Fruit fly (Drosophila melanogaster) whole organism, prepupa: ENCODE results near the gene emc.

Experiments used
- Blimp-1 ChIP-seq: fragments of 200-800 bp; sonication (Bioruptor generic); optimal IDR thresholded peaks from 3 replicates; lab custom pipeline; 2017; ENCODE audit warnings: missing biosample characterization, missing genetic modification characterization, mild to moderate bottlenecking, moderate library complexity, missing genetic modification reagents
- CG10631 ChIP-seq: fragments of 200-800 bp; sonication (Bioruptor generic); optimal IDR thresholded peaks from 2 replicates; lab custom pipeline; 2016; ENCODE audit warnings: missing biosample characterization, missing genetic modification characterization
- CG11294 ChIP-seq: fragments of 200-800 bp; sonication (Bioruptor generic); IDR thresholded peaks from 2 replicates; pipeline ENCODE4 v1.3.6; 2022; ENCODE audit warnings: missing biosample characterization, missing genetic modification characterization
- CG15336 ChIP-seq: fragments of 200-800 bp; sonication (Bioruptor generic); IDR thresholded peaks from 2 replicates; pipeline ENCODE4 v1.3.6; 2022; ENCODE audit warnings: missing biosample characterization, missing genetic modification characterization
- CG1621 ChIP-seq: fragments of 200-800 bp; sonication (Bioruptor generic); optimal IDR thresholded peaks from 3 replicates; lab custom pipeline; 2018; ENCODE audit warnings: missing biosample characterization, mild to moderate bottlenecking, missing genetic modification characterization
- CG16779 ChIP-seq: fragments of 200-800 bp; sonication (Bioruptor generic); optimal IDR thresholded peaks from 3 replicates; lab custom pipeline; 2017; ENCODE audit warnings: missing biosample characterization, mild to moderate bottlenecking, missing genetic modification characterization
- CG3032 ChIP-seq: fragments of 200-800 bp; optimal IDR thresholded peaks from 2 replicates; lab custom pipeline; 2019; ENCODE audit warnings: missing biosample characterization, mild to moderate bottlenecking, missing genetic modification characterization, moderate library complexity
- CG31627 ChIP-seq: fragments of 200-800 bp; sonication (Bioruptor generic); optimal IDR thresholded peaks from 3 replicates; lab custom pipeline; 2016; ENCODE audit warnings: missing biosample characterization, missing genetic modification characterization
- CG32006 ChIP-seq: fragments of 200-800 bp; sonication (Bioruptor generic); optimal IDR thresholded peaks from 3 replicates; lab custom pipeline; 2017; ENCODE audit warnings: missing biosample characterization, mild to moderate bottlenecking, missing genetic modification characterization
- CG3919 ChIP-seq: fragments of 200-800 bp; sonication (Bioruptor generic); optimal IDR thresholded peaks from 3 replicates; lab custom pipeline; 2016; ENCODE audit warnings: missing biosample characterization, missing genetic modification characterization
- CG4318 ChIP-seq: fragments of 200-800 bp; sonication (Bioruptor generic); optimal IDR thresholded peaks from 3 replicates; lab custom pipeline; 2017; ENCODE audit warnings: missing biosample characterization, mild to moderate bottlenecking, missing genetic modification characterization
- CG6163 ChIP-seq: fragments of 200-800 bp; sonication (Bioruptor generic); IDR thresholded peaks from 3 replicates; pipeline ENCODE4 v1.3.6; 2022; ENCODE audit warnings: missing biosample characterization, missing genetic modification characterization
- CG6276 ChIP-seq: fragments of 200-800 bp; sonication (Bioruptor generic); optimal IDR thresholded peaks from 2 replicates; lab custom pipeline; 2017; ENCODE audit warnings: missing biosample characterization, mild to moderate bottlenecking, missing genetic modification characterization
- CG6808 ChIP-seq: fragments of 200-800 bp; sonication (Bioruptor generic); optimal IDR thresholded peaks from 3 replicates; lab custom pipeline; 2017; ENCODE audit warnings: missing biosample characterization, missing genetic modification characterization, mild to moderate bottlenecking, moderate library complexity, missing genetic modification reagents
- CG6854 ChIP-seq: fragments of 200-800 bp; sonication (Bioruptor generic); optimal IDR thresholded peaks from 2 replicates; lab custom pipeline; 2017; ENCODE audit warnings: missing biosample characterization, mild to moderate bottlenecking, missing genetic modification characterization
- CG7368 ChIP-seq: fragments of 200-800 bp; sonication (Bioruptor generic); optimal IDR thresholded peaks from 3 replicates; lab custom pipeline; 2016; ENCODE audit warnings: missing biosample characterization, missing genetic modification characterization
- CG8119 ChIP-seq: fragments of 200-800 bp; sonication (Bioruptor generic); IDR thresholded peaks from 3 replicates; pipeline ENCODE4 v1.3.6; 2022; ENCODE audit warnings: missing biosample characterization, missing genetic modification characterization
- CG8319 ChIP-seq: fragments of 200-800 bp; sonication (Bioruptor generic); optimal IDR thresholded peaks from 3 replicates; lab custom pipeline; 2016; ENCODE audit warnings: missing biosample characterization, missing genetic modification characterization
- CG8632 ChIP-seq: fragments of 200-800 bp; sonication (Bioruptor generic); optimal IDR thresholded peaks from 3 replicates; lab custom pipeline; 2016; ENCODE audit warnings: missing biosample characterization, missing genetic modification characterization
- Eip75B ChIP-seq: fragments of 200-800 bp; sonication (Bioruptor generic); optimal IDR thresholded peaks from 3 replicates; lab custom pipeline; 2016; ENCODE audit warnings: missing biosample characterization, missing genetic modification characterization
- Eip78C ChIP-seq: fragments of 200-800 bp; sonication (Bioruptor generic); peaks from one replicate; lab custom pipeline; 2016; ENCODE audit warnings: missing biosample characterization, missing genetic modification characterization
- Eip93F ChIP-seq: fragments of 200-800 bp; sonication (Bioruptor generic); optimal IDR thresholded peaks from 2 replicates; lab custom pipeline; 2016; ENCODE audit warnings: missing biosample characterization, mild to moderate bottlenecking, missing genetic modification characterization
- Ets21C ChIP-seq: fragments of 200-800 bp; sonication (Bioruptor generic); optimal IDR thresholded peaks from 3 replicates; lab custom pipeline; 2016; ENCODE audit warnings: missing biosample characterization, missing genetic modification characterization
- Ets96B ChIP-seq: fragments of 200-800 bp; optimal IDR thresholded peaks from 2 replicates; lab custom pipeline; 2019; ENCODE audit warnings: missing biosample characterization, mild to moderate bottlenecking, missing genetic modification characterization, moderate library complexity
- Gug ChIP-seq: fragments of 200-800 bp; sonication (Bioruptor generic); IDR thresholded peaks from 2 replicates; pipeline ENCODE4 v1.3.6; 2022; ENCODE audit warnings: missing biosample characterization, missing genetic modification characterization
- Hr38 ChIP-seq: sonication (Bioruptor generic); optimal IDR thresholded peaks from 2 replicates; lab custom pipeline; 2016; ENCODE audit warnings: missing biosample characterization, missing genetic modification characterization
- Hr39 ChIP-seq: fragments of 200-800 bp; sonication (Bioruptor generic); optimal IDR thresholded peaks from 2 replicates; lab custom pipeline; 2016; ENCODE audit warnings: missing biosample characterization, missing genetic modification characterization
- Hr4 ChIP-seq: fragments of 200-800 bp; sonication (Bioruptor generic); optimal IDR thresholded peaks from 3 replicates; lab custom pipeline; 2016; ENCODE audit warnings: missing biosample characterization, missing genetic modification characterization
- Lpt ChIP-seq: fragments of 200-800 bp; sonication (Bioruptor generic); optimal IDR thresholded peaks from 3 replicates; lab custom pipeline; 2016; ENCODE audit warnings: missing biosample characterization, missing genetic modification characterization
- OdsH ChIP-seq: fragments of 200-800 bp; sonication (Bioruptor generic); optimal IDR thresholded peaks from 3 replicates; lab custom pipeline; 2016; ENCODE audit warnings: missing biosample characterization, missing genetic modification characterization
- Smox ChIP-seq: fragments of 200-800 bp; sonication (Bioruptor generic); optimal IDR thresholded peaks from 3 replicates; lab custom pipeline; 2016; ENCODE audit warnings: missing biosample characterization, missing genetic modification characterization
- Sox102F ChIP-seq: fragments of 200-800 bp; sonication (Bioruptor generic); optimal IDR thresholded peaks from 2 replicates; lab custom pipeline; 2016; ENCODE audit warnings: missing biosample characterization, mild to moderate bottlenecking, missing genetic modification characterization
- Sox14 ChIP-seq: fragments of 200-800 bp; sonication (Bioruptor generic); optimal IDR thresholded peaks from 3 replicates; lab custom pipeline; 2016; ENCODE audit warnings: missing biosample characterization, missing genetic modification characterization
- Sox15 ChIP-seq: fragments of 200-800 bp; sonication (Bioruptor generic); optimal IDR thresholded peaks from 3 replicates; lab custom pipeline; 2016; ENCODE audit warnings: missing biosample characterization, missing genetic modification characterization
- achi ChIP-seq: fragments of 200-800 bp; sonication (Bioruptor generic); optimal IDR thresholded peaks from 3 replicates; lab custom pipeline; 2016; ENCODE audit warnings: missing biosample characterization, missing genetic modification characterization
- acj6 ChIP-seq: fragments of 200-800 bp; sonication (Bioruptor generic); optimal IDR thresholded peaks from 3 replicates; lab custom pipeline; 2016; ENCODE audit warnings: missing biosample characterization, missing genetic modification characterization
- dac ChIP-seq: fragments of 200-800 bp; sonication (Bioruptor generic); optimal IDR thresholded peaks from 2 replicates; lab custom pipeline; 2017; ENCODE audit warnings: missing biosample characterization, mild to moderate bottlenecking, missing genetic modification characterization
- dsx ChIP-seq: fragments of 200-800 bp; optimal IDR thresholded peaks from 3 replicates; lab custom pipeline; 2019; ENCODE audit warnings: missing biosample characterization, mild to moderate bottlenecking, missing genetic modification characterization, moderate library complexity; ENCODE audit not compliant: poor library complexity, severe bottlenecking
- esn ChIP-seq: fragments of 200-800 bp; sonication (Bioruptor generic); optimal IDR thresholded peaks from 2 replicates; lab custom pipeline; 2016; ENCODE audit warnings: missing biosample characterization, mild to moderate bottlenecking, missing genetic modification characterization, moderate library complexity
- fd59A ChIP-seq: fragments of 200-800 bp; sonication (Bioruptor generic); optimal IDR thresholded peaks from 2 replicates; lab custom pipeline; 2017; ENCODE audit warnings: missing biosample characterization, mild to moderate bottlenecking, missing genetic modification characterization, missing genetic modification reagents
- lz ChIP-seq: fragments of 200-800 bp; sonication (Bioruptor generic); optimal IDR thresholded peaks from 3 replicates; lab custom pipeline; 2016; ENCODE audit warnings: missing biosample characterization, missing genetic modification characterization
- pdm3 ChIP-seq: fragments of 200-800 bp; sonication (Bioruptor generic); optimal IDR thresholded peaks from 3 replicates; lab custom pipeline; 2016; ENCODE audit warnings: missing biosample characterization, missing genetic modification characterization
- salr ChIP-seq, 2 experiments: fragments of 200-800 bp; sonication (Bioruptor generic); optimal IDR thresholded peaks; 3 replicates each; lab custom pipeline; 2016 to 2018; ENCODE audit warnings: missing biosample characterization in 2 of 2, missing genetic modification characterization in 2 of 2, mild to moderate bottlenecking in 1 of 2
- spab ChIP-seq: fragments of 200-800 bp; sonication (Bioruptor generic); optimal IDR thresholded peaks from 2 replicates; lab custom pipeline; 2017; ENCODE audit warnings: missing biosample characterization, mild to moderate bottlenecking, missing genetic modification characterization, missing genetic modification reagents
- ss ChIP-seq, 2 experiments: fragments of 200-800 bp; sonication (Bioruptor generic); optimal IDR thresholded peaks; 2 replicates in 1 of 2; 3 replicates in 1 of 2; lab custom pipeline; 2017 to 2018; ENCODE audit warnings: mild to moderate bottlenecking in 2 of 2, missing biosample characterization in 2 of 2, missing genetic modification characterization in 2 of 2, moderate library complexity in 1 of 2
- svp ChIP-seq: fragments of 200-800 bp; sonication (Bioruptor generic); peaks from one replicate; lab custom pipeline; 2016; ENCODE audit warnings: missing biosample characterization, missing genetic modification characterization
- topi ChIP-seq: fragments of 200-800 bp; sonication (Bioruptor generic); optimal IDR thresholded peaks from 3 replicates; lab custom pipeline; 2016; ENCODE audit warnings: missing biosample characterization, missing genetic modification characterization
- vri ChIP-seq: fragments of 200-800 bp; sonication (Bioruptor generic); optimal IDR thresholded peaks from 3 replicates; lab custom pipeline; 2016; ENCODE audit warnings: missing biosample characterization, mild to moderate bottlenecking, missing genetic modification characterization

emc gene

dm6 chr3L:787635-788034, 38.4 kb downstream of the emc start (continued):
- no peak for TF ChIP-seq Hr39 (GFP tag; lab: Kevin White, UChicago)
- peak; percentile 88 for TF ChIP-seq Gug (GFP tag; lab: Robert Waterston, UW)
- no peak for TF ChIP-seq Sox102F
- no peak for TF ChIP-seq esn
- peak; percentile 96 for TF ChIP-seq CG8119 (GFP tag; lab: Robert Waterston, UW)
- peak; percentile 95 for TF ChIP-seq CG15336 (GFP tag; lab: Robert Waterston, UW)
- TF ChIP-seq CG31627: no peak
- no peak for TF ChIP-seq CG6808 (GFP tag; lab: Kevin White, UChicago)
- TF ChIP-seq achi: peak; percentile 80
- TF ChIP-seq Hr38 (GFP tag; lab: Kevin White, UChicago): peak; percentile 23
- no peak for TF ChIP-seq Eip93F (GFP tag; lab: Kevin White, UChicago)
- peak; percentile 78 for TF ChIP-seq CG11294 (GFP tag; lab: Robert Waterston, UW)
- peak; percentile 79 for TF ChIP-seq CG3919
- peak; percentile 24 for TF ChIP-seq CG16779 (tag; lab: Kevin White, UChicago)
- peak; percentile 97 for TF ChIP-seq CG32006 (GFP tag; lab: Kevin White, UChicago)
- peak; percentile 70 for TF ChIP-seq CG10631
- TF ChIP-seq CG8632 (GFP tag; lab: Kevin White, UChicago): peak; percentile 6
- peak; percentile 20 for TF ChIP-seq spab (GFP tag; lab: Kevin White, UChicago)
- peak; percentile 77 for TF ChIP-seq OdsH (GFP tag; lab: Kevin White, UChicago)
- TF ChIP-seq Ets96B (tag; lab: Kevin White, UChicago): no peak

- no peak for TF ChIP-seq fd59A
- peak; percentile 21 for TF ChIP-seq svp (GFP tag; lab: Kevin White, UChicago)
- no peak for TF ChIP-seq CG10631
- 0 out of 2 replicates have a peak, but pooled peaks have one; percentile 28 for TF ChIP-seq CG15336 (GFP tag; lab: Robert Waterston, UW)
- no peak for TF ChIP-seq CG16779 (tag; lab: Kevin White, UChicago)
- no peak for TF ChIP-seq Ets96B (tag; lab: Kevin White, UChicago)
- TF ChIP-seq Ets21C (GFP tag; lab: Kevin White, UChicago): no peak
- peak; percentile 20 for TF ChIP-seq CG4318 (GFP tag; lab: Kevin White, UChicago)
- TF ChIP-seq Smox (GFP tag; lab: Kevin White, UChicago): no peak
- TF ChIP-seq CG6163: 0 out of 3 replicates have a peak, but pooled peaks have one; percentile 32
- TF ChIP-seq Sox14 (GFP tag; lab: Kevin White, UChicago): peak; percentile 1
- peak; percentile 63 for TF ChIP-seq CG32006 (GFP tag; lab: Kevin White, UChicago)
- no peak for TF ChIP-seq Eip93F (GFP tag; lab: Kevin White, UChicago)
- no peak for TF ChIP-seq Sox102F
- no peak for TF ChIP-seq topi (GFP tag; lab: Kevin White, UChicago)
- TF ChIP-seq CG31627: no peak
- TF ChIP-seq CG6276 (GFP tag; lab: Kevin White, UChicago): peak; percentile 18
- no peak for TF ChIP-seq Gug (GFP tag; lab: Robert Waterston, UW)
- no peak for TF ChIP-seq CG3032 (tag; lab: Kevin White, UChicago)
- no peak for TF ChIP-seq Blimp-1 (GFP tag; lab: Kevin White, UChicago)
- TF ChIP-seq salr (GFP tag; optimal IDR thresholded peaks at IDR 0.05; lab: Kevin White, UChicago): no peak
- TF ChIP-seq dac (GFP tag; lab: Kevin White, UChicago): peak; percentile 3
- TF ChIP-seq Hr4 (GFP tag; lab: Kevin White, UChicago): peak; percentile 56
- no peak for TF ChIP-seq vri (GFP tag; lab: Kevin White, UChicago)
- no peak for TF ChIP-seq Sox15
- no peak for TF ChIP-seq ss (GFP tag; optimal IDR thresholded peaks at IDR 0.05; lab: Kevin White, UChicago)
- TF ChIP-seq OdsH (GFP tag; lab: Kevin White, UChicago): peak; percentile 18
- TF ChIP-seq pdm3: no peak
- TF ChIP-seq Eip78C (GFP tag; lab: Kevin White, UChicago): peak; percentile 29
- TF ChIP-seq lz (GFP tag; lab: Kevin White, UChicago): no peak
- TF ChIP-seq CG7368: no peak
- no peak for TF ChIP-seq CG8319 (GFP tag; lab: Kevin White, UChicago)
- TF ChIP-seq Eip75B (GFP tag; lab: Kevin White, UChicago): no peak
- TF ChIP-seq dsx: no peak
- TF ChIP-seq spab (GFP tag; lab: Kevin White, UChicago): no peak
- TF ChIP-seq acj6: peak; percentile 1
- TF ChIP-seq CG8119 (GFP tag; lab: Robert Waterston, UW): peak; percentile 35; the same call in 1 of the 3 replicates
- no peak for TF ChIP-seq CG6854 (GFP tag; lab: Kevin White, UChicago)
- no peak for TF ChIP-seq CG1621
- peak; percentile 25 for TF ChIP-seq Lpt (GFP tag; lab: Kevin White, UChicago)
Measured at dm6 chr3L:788961-789360, 39.8 kb downstream of the emc start.
